Fruit fly (Drosophila melanogaster): ENCODE measurements around the gene CG4301.
A peak's percentile ranks its signal among the peaks of the same experiment; 100 is the strongest.

CG4301 gene

dm6 chrX:16373541-16373940, 31.8 kb upstream of the CG4301 start:
- TF ChIP-seq psq (GFP tag; optimal IDR thresholded peaks at IDR 0.05) (peak; percentile 19), dsf (GFP tag; optimal IDR thresholded peaks at IDR 0.05; ENCODE audit: borderline replicate concordance) (no peak), jim (GFP tag; optimal IDR thresholded peaks at IDR 0.05) (no peak), Hr83 (GFP tag; optimal IDR thresholded peaks at IDR 0.05; ENCODE audit: poor library complexity, severe bottlenecking) (no peak), OdsH (GFP tag; optimal IDR thresholded peaks at IDR 0.05) (peak; percentile 10)

- TF ChIP-seq Myc (optimal IDR thresholded peaks at IDR 0.05) (no peak), Dif (GFP tag; optimal IDR thresholded peaks at IDR 0.05; ENCODE audit: partially characterized antibody) (no peak), brk (GFP tag; optimal IDR thresholded peaks at IDR 0.05) (no peak), CG9705 (GFP tag; optimal IDR thresholded peaks at IDR 0.05) (no peak), sage (GFP tag; optimal IDR thresholded peaks at IDR 0.05) (no peak), Hnf4 (GFP tag; optimal IDR thresholded peaks at IDR 0.05) (no peak)
Measured at dm6 chrX:16374059-16374458, 31.2 kb upstream of the CG4301 start.

DNA sequence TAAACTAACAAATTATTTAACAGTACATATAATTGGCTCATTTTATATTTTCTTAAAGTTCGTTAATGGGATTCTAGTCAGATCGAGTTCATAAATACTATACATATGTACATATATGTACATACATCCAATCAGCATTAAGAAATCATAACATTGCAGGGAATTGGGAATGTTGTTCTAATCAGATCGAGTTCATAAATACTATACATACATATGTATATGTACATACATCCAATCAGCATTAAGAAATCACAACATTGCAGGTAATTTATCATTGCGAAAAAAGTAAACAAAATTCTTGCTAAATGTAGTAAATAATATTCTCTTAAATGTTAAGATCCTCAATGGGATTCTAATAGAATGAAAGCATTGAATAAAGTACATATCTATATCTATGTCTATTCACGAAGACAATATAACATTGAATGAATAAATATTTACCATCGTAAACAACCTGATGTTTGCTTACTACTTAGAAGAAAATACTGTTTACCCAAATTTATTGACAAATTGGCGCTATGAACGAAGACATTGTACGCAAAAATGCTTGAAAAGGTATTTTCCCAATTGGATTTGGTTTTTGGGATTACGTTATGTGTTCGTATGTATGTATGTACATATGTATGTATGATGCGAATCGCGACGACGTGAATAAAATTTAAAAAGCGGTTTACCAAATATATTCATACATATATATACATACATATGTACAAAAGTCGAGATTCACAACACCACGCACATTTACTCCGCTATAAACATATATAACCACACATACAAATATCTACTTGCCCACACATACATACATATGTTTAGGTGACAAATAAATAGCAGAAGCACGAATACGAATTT, 21.4 kb upstream of the CG4301 start:
- peak; percentile 17 for TF ChIP-seq sage (GFP tag; optimal IDR thresholded peaks at IDR 0.05)
- TF ChIP-seq psq (GFP tag; optimal IDR thresholded peaks at IDR 0.05): peak; percentile 1
- no peak for TF ChIP-seq OdsH (GFP tag; optimal IDR thresholded peaks at IDR 0.05)

dm6 chrX:16384843-16385726, 20.2 kb upstream of the CG4301 start, which contains the start of the genes CG9992 and CG4239:
TSS of gene CG9992 (minus strand) at chrX:16384908.
TSS of gene CG4239 (plus strand) at chrX:16385278.
- TF ChIP-seq usp (GFP tag; optimal IDR thresholded peaks at IDR 0.05): no peak
- peak; percentile 78 for TF ChIP-seq HLH106 (tag; optimal IDR thresholded peaks at IDR 0.05)
- TF ChIP-seq fru (GFP tag; optimal IDR thresholded peaks at IDR 0.05): peak; percentile 39
- no peak for TF ChIP-seq jim (GFP tag; optimal IDR thresholded peaks at IDR 0.05)
- TF ChIP-seq N (GFP tag; optimal IDR thresholded peaks at IDR 0.05): peak; percentile 78
- peak; percentile 46 for TF ChIP-seq Sp1 (GFP tag; optimal IDR thresholded peaks at IDR 0.05)
- TF ChIP-seq sv (GFP tag; optimal IDR thresholded peaks at IDR 0.05): peak; percentile 59
- TF ChIP-seq Dif (GFP tag; optimal IDR thresholded peaks at IDR 0.05; ENCODE audit: partially characterized antibody): no peak
- peak; percentile 41 for TF ChIP-seq ey (GFP tag; optimal IDR thresholded peaks at IDR 0.05)
- peak; percentile 34 for TF ChIP-seq h (GFP tag; optimal IDR thresholded peaks at IDR 0.05)
- peak; percentile 63 for TF ChIP-seq Hr78 (GFP tag; optimal IDR thresholded peaks at IDR 0.05)
- TF ChIP-seq pan (optimal IDR thresholded peaks at IDR 0.05): no peak
- peak; percentile 39 for TF ChIP-seq woc (GFP tag; optimal IDR thresholded peaks at IDR 0.05)
- TF ChIP-seq Mio (GFP tag; optimal IDR thresholded peaks at IDR 0.05): no peak
- TF ChIP-seq br (GFP tag; optimal IDR thresholded peaks at IDR 0.05): peak; percentile 4
- no peak for TF ChIP-seq dl (GFP tag; optimal IDR thresholded peaks at IDR 0.05; ENCODE audit: insufficient read depth in 1 of 2, partially characterized antibody in 2 of 2)
- TF ChIP-seq Myc (optimal IDR thresholded peaks at IDR 0.05): no peak
- no peak for TF ChIP-seq Hr83 (GFP tag; optimal IDR thresholded peaks at IDR 0.05; ENCODE audit: poor library complexity, severe bottlenecking)
- TF ChIP-seq CG9705 (GFP tag; optimal IDR thresholded peaks at IDR 0.05): peak; percentile 50
- peak; percentile 50 for TF ChIP-seq Hnf4 (GFP tag; optimal IDR thresholded peaks at IDR 0.05)
- no peak for TF ChIP-seq dsf (GFP tag; optimal IDR thresholded peaks at IDR 0.05; ENCODE audit: borderline replicate concordance)
- TF ChIP-seq CrebA (GFP tag; optimal IDR thresholded peaks at IDR 0.05; ENCODE audit: borderline replicate concordance): no peak
- TF ChIP-seq foxo (GFP tag; optimal IDR thresholded peaks at IDR 0.05): peak in 1 of 2 experiments; percentile 67
- TF ChIP-seq dmrt93B (GFP tag; optimal IDR thresholded peaks at IDR 0.05): no peak
- peak; percentile 31 for TF ChIP-seq psq (GFP tag; optimal IDR thresholded peaks at IDR 0.05)
- TF ChIP-seq Rel (GFP tag; optimal IDR thresholded peaks at IDR 0.05): no peak
- TF ChIP-seq Rel (tag; optimal IDR thresholded peaks at IDR 0.05): no peak
- TF ChIP-seq tai (GFP tag; optimal IDR thresholded peaks at IDR 0.05): no peak
- TF ChIP-seq sage (GFP tag; optimal IDR thresholded peaks at IDR 0.05): no peak
- TF ChIP-seq Abd-B (GFP tag; optimal IDR thresholded peaks at IDR 0.05): no peak
- peak; percentile 81 for TF ChIP-seq lola (GFP tag; optimal IDR thresholded peaks at IDR 0.05)
- TF ChIP-seq GATAd (GFP tag; optimal IDR thresholded peaks at IDR 0.05): no peak
- TF ChIP-seq OdsH (GFP tag; optimal IDR thresholded peaks at IDR 0.05): no peak
- no peak for TF ChIP-seq brk (GFP tag; optimal IDR thresholded peaks at IDR 0.05)
- TF ChIP-seq Vsx2 (GFP tag; optimal IDR thresholded peaks at IDR 0.05; ENCODE audit: partially characterized antibody): no peak
- TF ChIP-seq Jra (GFP tag; optimal IDR thresholded peaks at IDR 0.05): no peak
- no peak for TF ChIP-seq Dfd (GFP tag; optimal IDR thresholded peaks at IDR 0.05)
- TF ChIP-seq CG32264 (GFP tag; optimal IDR thresholded peaks at IDR 0.05): no peak
- TF ChIP-seq rgr (GFP tag; optimal IDR thresholded peaks at IDR 0.05): peak; percentile 56
